Worm (Caenorhabditis elegans) whole organism, L4 larva: ENCODE measurements around the gene set-17.
A peak's percentile ranks its signal among the peaks of the same experiment; 100 is the strongest.

Experiments
- T26A8.4 ChIP-seq: fragments of 200-800 bp; sonication (Bioruptor generic); IDR thresholded peaks from 2 replicates; pipeline ENCODE4 v1.3.6; 2022; ENCODE audit warnings: missing genetic modification characterization, missing compliant biosample characterization
- Y105C5A.15 ChIP-seq: fragments of 200-800 bp; sonication (Bioruptor generic); IDR thresholded peaks from 2 replicates; pipeline ENCODE4 v1.3.6; 2022; ENCODE audit warnings: missing genetic modification characterization, missing compliant biosample characterization
- Y5F2A.4 ChIP-seq: fragments of 200-800 bp; sonication (Bioruptor generic); optimal IDR thresholded peaks from 2 replicates; lab custom pipeline; 2018; ENCODE audit warnings: mild to moderate bottlenecking, missing genetic modification characterization, missing compliant biosample characterization
- Y75B8A.6 ChIP-seq: fragments of 200-800 bp; sonication (Bioruptor generic); IDR thresholded peaks from 2 replicates; pipeline ENCODE4 v1.3.6; 2022; ENCODE audit warnings: missing genetic modification reagents, missing genetic modification characterization, missing compliant biosample characterization
- ZK337.2 ChIP-seq: fragments of 200-800 bp; sonication (Bioruptor generic); IDR thresholded peaks from 2 replicates; pipeline ENCODE4 v1.3.6; 2022; ENCODE audit warnings: missing genetic modification reagents, missing genetic modification characterization, missing compliant biosample characterization
- aha-1 ChIP-seq: fragments of 150-350 bp; peaks from one replicate; lab custom pipeline; 2014; ENCODE audit warnings: missing biosample characterization, missing genetic modification characterization
- ceh-20 ChIP-seq: fragments of 200-800 bp; sonication (Bioruptor generic); IDR thresholded peaks from 2 replicates; pipeline ENCODE4 v1.3.6; 2022; ENCODE audit warnings: missing genetic modification reagents, missing genetic modification characterization, missing compliant biosample characterization
- ceh-82 ChIP-seq: sonication (generic microtip); optimal IDR thresholded peaks from 2 replicates; lab custom pipeline; 2017; ENCODE audit warnings: missing biosample characterization, missing genetic modification characterization
- daf-16 ChIP-seq, 3 experiments: sonication (generic microtip); optimal IDR thresholded peaks; 2 replicates each; lab custom pipeline; 2016 to 2017; ENCODE audit warnings: missing genetic modification characterization in 3 of 3, missing genetic modification reagents in 3 of 3, mild to moderate bottlenecking in 2 of 3, missing compliant biosample characterization in 2 of 3, missing biosample characterization in 1 of 3, moderate library complexity in 1 of 3
- dpl-1 ChIP-seq: fragments of 150-350 bp; optimal IDR thresholded peaks from 2 replicates; lab custom pipeline; 2014; ENCODE audit warnings: missing biosample characterization, missing genetic modification reagents, missing genetic modification characterization
- hlh-11 ChIP-seq: fragments of 200-800 bp; sonication (Bioruptor generic); optimal IDR thresholded peaks from 2 replicates; lab custom pipeline; 2018; ENCODE audit warnings: mild to moderate bottlenecking, missing genetic modification characterization, missing compliant biosample characterization
- hlh-30 ChIP-seq: sonication (generic microtip); optimal IDR thresholded peaks from 2 replicates; lab custom pipeline; 2017; ENCODE audit warnings: antibody characterized with exemption, mild to moderate bottlenecking, missing genetic modification characterization, missing compliant biosample characterization; ENCODE audit not compliant: insufficient read depth
- lin-1 ChIP-seq: fragments of 200-800 bp; sonication (Bioruptor generic); IDR thresholded peaks from 2 replicates; pipeline ENCODE4 v1.3.6; 2022; ENCODE audit warnings: missing genetic modification reagents, missing genetic modification characterization, missing compliant biosample characterization
- lin-38 ChIP-seq: fragments of 200-800 bp; sonication (Bioruptor generic); IDR thresholded peaks from 2 replicates; pipeline ENCODE4 v1.3.6; 2022; ENCODE audit warnings: missing genetic modification reagents, missing genetic modification characterization, missing compliant biosample characterization
- lsy-2 ChIP-seq, 2 experiments: fragments of 150-350 bp in 1 of 2; sonication (generic microtip) in 1 of 2; optimal IDR thresholded peaks; 2 replicates each; lab custom pipeline; 2014 to 2017; ENCODE audit warnings: missing biosample characterization in 2 of 2, missing genetic modification characterization in 2 of 2
- madf-5 ChIP-seq, 2 experiments: fragments of 200-800 bp; sonication (Bioruptor generic); IDR thresholded peaks; 2 replicates each; pipeline ENCODE4 v1.3.6; 2022; ENCODE audit warnings: missing compliant biosample characterization in 2 of 2, missing genetic modification characterization in 2 of 2
- mep-1 ChIP-seq: fragments of 150-350 bp; sonication (generic microtip); optimal IDR thresholded peaks from 3 replicates; lab custom pipeline; 2014; ENCODE audit warnings: missing biosample characterization, missing genetic modification characterization
- mes-2 ChIP-seq: sonication (generic microtip); optimal IDR thresholded peaks from 2 replicates; lab custom pipeline; 2016; ENCODE audit warnings: missing genotype, mild to moderate bottlenecking, missing genetic modification characterization, missing compliant biosample characterization; ENCODE audit not compliant: poor library complexity, severe bottlenecking
- mxl-2 ChIP-seq: fragments of 200-800 bp; sonication (Bioruptor generic); conservative IDR thresholded peaks from 2 replicates; pipeline ENCODE4 v1.3.6; 2022; ENCODE audit warnings: missing genetic modification reagents, missing genetic modification characterization, missing compliant biosample characterization
- nhr-11 ChIP-seq: fragments of 150-350 bp; optimal IDR thresholded peaks from 2 replicates; lab custom pipeline; 2014; ENCODE audit warnings: missing biosample characterization, missing genetic modification characterization
- nhr-28 ChIP-seq: fragments of 150-350 bp; optimal IDR thresholded peaks from 2 replicates; lab custom pipeline; 2014; ENCODE audit warnings: missing biosample characterization, missing genetic modification characterization
- nhr-41 ChIP-seq: fragments of 200-800 bp; sonication (Bioruptor generic); IDR thresholded peaks from 2 replicates; pipeline ENCODE4 v1.3.6; 2022; ENCODE audit warnings: missing genetic modification reagents, missing genetic modification characterization, missing compliant biosample characterization
- nhr-42 ChIP-seq: fragments of 200-800 bp; sonication (Bioruptor generic); IDR thresholded peaks from 2 replicates; pipeline ENCODE4 v1.3.6; 2022; ENCODE audit warnings: missing genetic modification characterization, missing compliant biosample characterization
- nhr-6 ChIP-seq: fragments of 150-350 bp; optimal IDR thresholded peaks from 2 replicates; lab custom pipeline; 2014; ENCODE audit warnings: missing biosample characterization, missing genetic modification characterization
- pqm-1 ChIP-seq: sonication (generic microtip); optimal IDR thresholded peaks from 2 replicates; lab custom pipeline; 2017; ENCODE audit warnings: missing biosample characterization, missing genetic modification characterization
- saeg-2 ChIP-seq: fragments of 200-800 bp; sonication (Bioruptor generic); IDR thresholded peaks from 2 replicates; pipeline ENCODE4 v1.3.6; 2022; ENCODE audit warnings: missing genetic modification reagents, missing genetic modification characterization, missing compliant biosample characterization
- skn-1 ChIP-seq: fragments of 150-350 bp; optimal IDR thresholded peaks from 2 replicates; lab custom pipeline; 2014; ENCODE audit warnings: missing biosample characterization, missing genetic modification characterization
- snpc-1.2 ChIP-seq: fragments of 200-800 bp; sonication (Bioruptor generic); IDR thresholded peaks from 2 replicates; pipeline ENCODE4 v1.3.6; 2022; ENCODE audit warnings: missing genetic modification reagents, missing genetic modification characterization, missing compliant biosample characterization
- tra-1 ChIP-seq: fragments of 200-800 bp; sonication (Bioruptor generic); IDR thresholded peaks from 2 replicates; pipeline ENCODE4 v1.3.6; 2022; ENCODE audit warnings: missing genetic modification reagents, missing genetic modification characterization, missing compliant biosample characterization
- unc-39 ChIP-seq: sonication (generic microtip); optimal IDR thresholded peaks from 2 replicates; lab custom pipeline; 2017; ENCODE audit warnings: missing biosample characterization, missing genetic modification characterization
- unc-62 ChIP-seq, 3 experiments: fragments of 150-350 bp in 1 of 3; sonication (generic microtip); optimal IDR thresholded peaks in 2 of 3; peaks in 1 of 3; 1 replicate in 1 of 3; 2 replicates in 2 of 3; lab custom pipeline; 2014 to 2017; ENCODE audit warnings: missing biosample characterization in 3 of 3, missing genetic modification characterization in 3 of 3, missing genetic modification reagents in 3 of 3, missing genotype in 1 of 3
- zfp-3 ChIP-seq: fragments of 200-800 bp; sonication (Bioruptor generic); conservative IDR thresholded peaks from 2 replicates; pipeline ENCODE4 v1.3.6; 2022; ENCODE audit warnings: missing genetic modification reagents, missing genetic modification characterization, missing compliant biosample characterization
- zip-2 ChIP-seq: fragments of 150-350 bp; optimal IDR thresholded peaks from 2 replicates; lab custom pipeline; 2014; ENCODE audit warnings: missing biosample characterization, missing genetic modification characterization
- ztf-7 ChIP-seq: fragments of 150-350 bp; optimal IDR thresholded peaks from 2 replicates; lab custom pipeline; 2014; ENCODE audit warnings: missing biosample characterization, missing genetic modification characterization

Gene set-17

ce11 chrII:8962206-8962605, 21.9 kb upstream of the set-17 start:
- TF ChIP-seq lsy-2 (tag; optimal IDR thresholded peaks at IDR 0.05; lab: Kevin White, UChicago) (peak in 1 of 2 experiments; percentile 11), hlh-30 (tag; lab: Kevin White, UChicago) (peak; percentile 5), Y5F2A.4 (no peak), saeg-2 (GFP tag; lab: Robert Waterston, UW) (no peak), hlh-11 (tag; lab: Kevin White, UChicago) (peak; percentile 13), ZK337.2 (peak; percentile 75), unc-39 (no peak), skn-1 (tag; lab: Kevin White, UChicago) (no peak), mep-1 (tag; lab: Kevin White, UChicago) (peak; percentile 34), ceh-20 (GFP tag; lab: Robert Waterston, UW) (peak; percentile 10; the same call in 1 of the 2 replicates), nhr-11 (tag; lab: Kevin White, UChicago) (peak; percentile 54), mes-2 (no peak), zfp-3 (no peak), tra-1 (GFP tag; lab: Robert Waterston, UW) (no peak), nhr-6 (tag; lab: Kevin White, UChicago) (no peak), ceh-82 (no peak), dpl-1 (GFP tag; lab: Kevin White, UChicago) (no peak), Y75B8A.6 (GFP tag; lab: Robert Waterston, UW) (no peak), madf-5 (GFP tag; IDR thresholded peaks at IDR 0.05; lab: Robert Waterston, UW) (no peak)

- no peak for TF ChIP-seq nhr-42
- peak in 1 of 2 experiments; percentile 78 for TF ChIP-seq unc-62 (GFP tag; optimal IDR thresholded peaks at IDR 0.05 in 1 of 2; lab: Kevin White, UChicago)
- TF ChIP-seq unc-62 (tag; optimal IDR thresholded peaks at IDR 0.05; lab: Kevin White, UChicago), result no peak
- peak; percentile 8 for TF ChIP-seq nhr-11 (tag; lab: Kevin White, UChicago)
Measured at ce11 chrII:8961450-8961849, 21.2 kb upstream of the set-17 start.

- TF ChIP-seq ztf-7 (tag; lab: Kevin White, UChicago) (no peak), lin-38 (GFP tag; lab: Robert Waterston, UW) (no peak), zip-2 (tag; lab: Kevin White, UChicago) (no peak), nhr-41 (GFP tag; lab: Robert Waterston, UW) (no peak), Y105C5A.15 (no peak), ceh-20 (GFP tag; lab: Robert Waterston, UW) (no peak), T26A8.4 (GFP tag; lab: Robert Waterston, UW) (no peak), snpc-1.2 (no peak), pqm-1 (tag; lab: Kevin White, UChicago) (no peak)
Measured at ce11 chrII:8960414-8960813, 20.1 kb upstream of the set-17 start, which contains the start of gene cal-2. TSS of gene cal-2 (plus strand) at chrII:8960714.

DNA sequence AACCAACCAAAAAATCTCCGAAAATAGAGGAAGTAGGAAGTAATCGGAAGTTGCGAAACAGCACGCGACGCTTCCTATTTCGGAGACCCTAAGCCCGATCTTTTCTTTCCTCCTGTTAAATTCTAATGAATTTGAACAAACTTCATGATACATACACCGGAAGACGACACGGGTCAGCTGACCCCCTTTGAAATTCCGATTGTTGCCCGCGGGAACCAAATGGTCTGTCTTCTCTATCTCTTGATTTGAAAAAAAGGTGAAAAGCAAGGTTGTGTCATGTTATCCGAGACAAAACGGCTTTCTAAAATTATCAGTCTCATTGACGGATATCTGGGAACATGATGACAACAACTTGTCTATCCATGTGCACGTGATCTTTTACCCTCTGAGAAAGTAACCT, 18.8 kb upstream of the set-17 start:
- TF ChIP-seq hlh-30 (tag; lab: Kevin White, UChicago), result peak; percentile 37
- no peak for TF ChIP-seq lin-1
- TF ChIP-seq mxl-2, result no peak
- peak; percentile 79 for TF ChIP-seq aha-1 (tag; lab: Kevin White, UChicago)
- peak; percentile 46 for TF ChIP-seq nhr-11 (tag; lab: Kevin White, UChicago)
- TF ChIP-seq unc-62 (GFP tag; optimal IDR thresholded peaks at IDR 0.05 in 1 of 2; lab: Kevin White, UChicago), result peak in 1 of 2 experiments; percentile 93
- no peak for TF ChIP-seq unc-62 (tag; optimal IDR thresholded peaks at IDR 0.05; lab: Kevin White, UChicago)
- peak; percentile 22 for TF ChIP-seq hlh-11 (tag; lab: Kevin White, UChicago)
- peak; percentile 2 for TF ChIP-seq nhr-28
- TF ChIP-seq lsy-2 (tag; optimal IDR thresholded peaks at IDR 0.05; lab: Kevin White, UChicago), result peak in 1 of 2 experiments; percentile 13
- peak in 1 of 2 experiments; percentile 32 for TF ChIP-seq daf-16 (GFP tag; optimal IDR thresholded peaks at IDR 0.05; lab: Kevin White, UChicago)
- no peak for TF ChIP-seq daf-16 (tag; optimal IDR thresholded peaks at IDR 0.05; lab: Kevin White, UChicago)
